Fruit fly (Drosophila melanogaster) whole organism, embryonic: ENCODE results near the gene MTF-1.

Source experiments
- Atf6 ChIP-seq: fragments of 200-800 bp; sonication (Bioruptor generic); IDR thresholded peaks from 2 replicates; pipeline ENCODE4 v1.3.6; 2022; ENCODE audit warnings: missing biosample characterization, missing genetic modification characterization
- Bdp1 ChIP-seq: fragments of 200-800 bp; sonication (Bioruptor generic); optimal IDR thresholded peaks from 3 replicates; lab custom pipeline; 2016; ENCODE audit warnings: missing biosample characterization, missing genetic modification characterization
- CG10366 ChIP-seq: fragments of 200-800 bp; sonication (Bioruptor generic); IDR thresholded peaks from 2 replicates; pipeline ENCODE4 v1.3.6; 2022; ENCODE audit warnings: missing biosample characterization, missing genetic modification characterization
- CG10565 ChIP-seq: fragments of 200-800 bp; sonication (Bioruptor generic); optimal IDR thresholded peaks from 3 replicates; lab custom pipeline; 2016; ENCODE audit warnings: missing biosample characterization, mild to moderate bottlenecking, missing genetic modification characterization
- CG13287 ChIP-seq: fragments of 200-800 bp; sonication (Bioruptor generic); IDR thresholded peaks from 2 replicates; pipeline ENCODE4 v1.3.6; 2022; ENCODE audit warnings: missing biosample characterization, missing genetic modification characterization; ENCODE audit not compliant: partially characterized antibody
- CG14860 ChIP-seq: fragments of 200-800 bp; sonication (Bioruptor generic); IDR thresholded peaks from 3 replicates; pipeline ENCODE4 v1.3.6; 2022; ENCODE audit warnings: missing biosample characterization, missing genetic modification characterization; ENCODE audit not compliant: partially characterized antibody
- CG1647 ChIP-seq: fragments of 200-800 bp; sonication (Bioruptor generic); optimal IDR thresholded peaks from 3 replicates; lab custom pipeline; 2016; ENCODE audit warnings: missing biosample characterization, missing genetic modification characterization
- CG16815 ChIP-seq: fragments of 200-800 bp; sonication (Bioruptor generic); optimal IDR thresholded peaks from 3 replicates; lab custom pipeline; 2017; ENCODE audit warnings: missing biosample characterization, mild to moderate bottlenecking, missing genetic modification characterization
- CG17361 ChIP-seq: fragments of 200-800 bp; sonication (Bioruptor generic); IDR thresholded peaks from 3 replicates; pipeline ENCODE4 v1.3.6; 2022; ENCODE audit warnings: missing biosample characterization, missing genetic modification characterization
- CG2712 ChIP-seq: fragments of 200-800 bp; optimal IDR thresholded peaks from 3 replicates; lab custom pipeline; 2019; ENCODE audit warnings: missing biosample characterization, mild to moderate bottlenecking, missing genetic modification characterization, moderate library complexity
- CG31441 ChIP-seq: fragments of 200-800 bp; sonication (Bioruptor generic); IDR thresholded peaks from 2 replicates; pipeline ENCODE4 v1.3.6; 2022; ENCODE audit warnings: missing biosample characterization, missing genetic modification characterization
- CG3726 ChIP-seq: fragments of 200-800 bp; sonication (Bioruptor generic); IDR thresholded peaks from 3 replicates; pipeline ENCODE4, ENCODE4 v1.3.6; 2022; ENCODE audit warnings: missing biosample characterization, missing genetic modification characterization
- CG5953 ChIP-seq: fragments of 200-800 bp; sonication (Bioruptor generic); IDR thresholded peaks from 2 replicates; pipeline ENCODE4 v1.3.6; 2022; ENCODE audit warnings: missing biosample characterization, missing genetic modification characterization
- CG7372 ChIP-seq: fragments of 200-800 bp; sonication (Bioruptor generic); IDR thresholded peaks from 2 replicates; pipeline ENCODE4 v1.3.6; 2022; ENCODE audit warnings: missing biosample characterization, missing genetic modification characterization
- CG7556 ChIP-seq: fragments of 200-800 bp; sonication (Bioruptor generic); optimal IDR thresholded peaks from 2 replicates; lab custom pipeline; 2017; ENCODE audit warnings: missing biosample characterization, mild to moderate bottlenecking, missing genetic modification characterization
- CG9876 ChIP-seq: fragments of 200-800 bp; sonication (Bioruptor generic); optimal IDR thresholded peaks from 2 replicates; lab custom pipeline; 2016; ENCODE audit warnings: missing biosample characterization, missing genetic modification characterization
- Chrac-16 ChIP-seq: fragments of 200-800 bp; sonication (Bioruptor generic); optimal IDR thresholded peaks from 3 replicates; lab custom pipeline; 2016; ENCODE audit warnings: missing biosample characterization, missing genetic modification characterization
- Dip2 ChIP-seq: fragments of 200-800 bp; sonication (Bioruptor generic); IDR thresholded peaks from 2 replicates; pipeline ENCODE4 v1.3.6; 2022; ENCODE audit warnings: missing biosample characterization, missing genetic modification characterization
- Hand ChIP-seq: fragments of 200-800 bp; sonication (Bioruptor generic); optimal IDR thresholded peaks from 2 replicates; lab custom pipeline; 2017; ENCODE audit warnings: mild to moderate bottlenecking, missing biosample characterization, missing genetic modification reagents, missing genetic modification characterization
- Hsf ChIP-seq: fragments of 200-800 bp; sonication (Bioruptor generic); optimal IDR thresholded peaks from 3 replicates; lab custom pipeline; 2016; ENCODE audit warnings: missing biosample characterization, missing genetic modification characterization
- MTF-1 ChIP-seq: fragments of 200-800 bp; sonication (Bioruptor generic); optimal IDR thresholded peaks from 2 replicates; lab custom pipeline; 2018; ENCODE audit warnings: missing biosample characterization, mild to moderate bottlenecking, missing genetic modification characterization, borderline replicate concordance
- Mad ChIP-seq: fragments of 200-800 bp; sonication (Bioruptor generic); optimal IDR thresholded peaks from 2 replicates; lab custom pipeline; 2016; ENCODE audit warnings: missing biosample characterization, missing genetic modification characterization
- Meics ChIP-seq: fragments of 200-800 bp; sonication (Bioruptor generic); optimal IDR thresholded peaks from 2 replicates; lab custom pipeline; 2017; ENCODE audit warnings: missing biosample characterization, mild to moderate bottlenecking, missing genetic modification characterization
- Nf-YB ChIP-seq: fragments of 200-800 bp; sonication (Bioruptor generic); optimal IDR thresholded peaks from 3 replicates; lab custom pipeline; 2019; ENCODE audit warnings: missing biosample characterization, mild to moderate bottlenecking, missing genetic modification characterization, moderate library complexity
- Ptx1 ChIP-seq: fragments of 200-800 bp; sonication (Bioruptor generic); IDR thresholded peaks from 2 replicates; pipeline ENCODE4 v1.3.6; 2022; ENCODE audit warnings: missing biosample characterization, missing genetic modification characterization
- Ravus ChIP-seq: fragments of 200-800 bp; sonication (Bioruptor generic); IDR thresholded peaks from 2 replicates; pipeline ENCODE4 v1.3.6; 2022; ENCODE audit warnings: missing biosample characterization, missing genetic modification characterization
- Side ChIP-seq: fragments of 200-800 bp; sonication (Bioruptor generic); optimal IDR thresholded peaks from 2 replicates; lab custom pipeline; 2016; ENCODE audit warnings: missing biosample characterization, missing genetic modification characterization
- Sry-β ChIP-seq: fragments of 200-800 bp; sonication (Bioruptor generic); optimal IDR thresholded peaks from 2 replicates; lab custom pipeline; 2018; ENCODE audit warnings: missing biosample characterization, mild to moderate bottlenecking, missing genetic modification characterization, moderate library complexity
- TFAM ChIP-seq: fragments of 200-800 bp; sonication (Bioruptor generic); optimal IDR thresholded peaks from 2 replicates; lab custom pipeline; 2017; ENCODE audit warnings: missing biosample characterization, missing genetic modification characterization, inconsistent platforms
- Trl ChIP-seq, 3 experiments: fragments of >200 bp in 2 of 3; fragments of 200-800 bp in 1 of 3; sonication (Bioruptor generic) in 1 of 3; optimal IDR thresholded peaks; 2 replicates in 1 of 3; 3 replicates in 2 of 3; lab custom pipeline; 2016 to 2017; ENCODE audit warnings: missing biosample characterization in 1 of 3, missing genetic modification characterization in 1 of 3
- bab2 ChIP-seq: fragments of 200-800 bp; sonication (Bioruptor generic); optimal IDR thresholded peaks from 2 replicates; lab custom pipeline; 2016; ENCODE audit warnings: missing biosample characterization, missing genetic modification characterization
- bcd ChIP-seq: fragments of 200-800 bp; sonication (Bioruptor generic); optimal IDR thresholded peaks from 2 replicates; lab custom pipeline; 2017; ENCODE audit warnings: missing biosample characterization, mild to moderate bottlenecking, missing genetic modification characterization
- chn ChIP-seq: fragments of 200-800 bp; sonication (Bioruptor generic); optimal IDR thresholded peaks from 2 replicates; lab custom pipeline; 2016; ENCODE audit warnings: missing biosample characterization, missing genetic modification characterization
- da ChIP-seq: fragments of 200-800 bp; sonication (Bioruptor generic); optimal IDR thresholded peaks from 2 replicates; lab custom pipeline; 2016; ENCODE audit warnings: missing biosample characterization, missing genetic modification characterization
- dpn ChIP-seq, 2 experiments: fragments of 200-800 bp; sonication (Bioruptor generic); optimal IDR thresholded peaks; 3 replicates each; lab custom pipeline; 2016; ENCODE audit warnings: missing biosample characterization in 2 of 2, missing genetic modification characterization in 2 of 2
- fd3F ChIP-seq: fragments of 200-800 bp; sonication (Bioruptor generic); optimal IDR thresholded peaks from 2 replicates; lab custom pipeline; 2018; ENCODE audit warnings: missing biosample characterization, mild to moderate bottlenecking, missing genetic modification characterization, moderate library complexity
- fd64A ChIP-seq: fragments of 200-800 bp; sonication (Bioruptor generic); optimal IDR thresholded peaks from 3 replicates; lab custom pipeline; 2018; ENCODE audit warnings: missing biosample characterization, mild to moderate bottlenecking, missing genetic modification characterization
- fru ChIP-seq: fragments of >200 bp; optimal IDR thresholded peaks from 2 replicates; lab custom pipeline; 2017
- ham ChIP-seq: fragments of 200-800 bp; sonication (Bioruptor generic); IDR thresholded peaks from 2 replicates; pipeline ENCODE4 v1.3.6; 2022; ENCODE audit warnings: missing biosample characterization, missing genetic modification characterization
- her ChIP-seq: fragments of 200-800 bp; sonication (Bioruptor generic); optimal IDR thresholded peaks from 2 replicates; lab custom pipeline; 2016; ENCODE audit warnings: missing biosample characterization, missing genetic modification characterization
- ind ChIP-seq: fragments of 200-800 bp; sonication (Bioruptor generic); optimal IDR thresholded peaks from 3 replicates; lab custom pipeline; 2016; ENCODE audit warnings: missing biosample characterization, missing genetic modification characterization
- lov ChIP-seq, 2 experiments: fragments of 200-800 bp in 1 of 2; fragments of >200 bp in 1 of 2; sonication (Bioruptor generic) in 1 of 2; IDR thresholded peaks in 1 of 2; optimal IDR thresholded peaks in 1 of 2; 2 replicates in 1 of 2; 3 replicates in 1 of 2; pipeline versions ENCODE4 v1.3.6 to Lab custom; 2017 to 2022; ENCODE audit warnings: missing biosample characterization in 1 of 2, missing genetic modification characterization in 1 of 2
- onecut ChIP-seq: fragments of 200-800 bp; sonication (Bioruptor generic); IDR thresholded peaks from 2 replicates; pipeline ENCODE4 v1.3.6; 2022; ENCODE audit warnings: missing biosample characterization, missing genetic modification characterization
- so ChIP-seq: fragments of 200-800 bp; sonication (Bioruptor generic); IDR thresholded peaks from 3 replicates; pipeline ENCODE4 v1.3.6; 2022; ENCODE audit warnings: missing biosample characterization, missing genetic modification characterization
- stwl ChIP-seq: fragments of 200-800 bp; sonication (Bioruptor generic); optimal IDR thresholded peaks from 3 replicates; lab custom pipeline; 2018; ENCODE audit warnings: missing biosample characterization, mild to moderate bottlenecking, missing genetic modification characterization, moderate library complexity
- tap ChIP-seq: fragments of 200-800 bp; optimal IDR thresholded peaks from 3 replicates; lab custom pipeline; 2019; ENCODE audit warnings: missing biosample characterization, mild to moderate bottlenecking, missing genetic modification characterization, moderate library complexity
- toy ChIP-seq: fragments of 200-800 bp; sonication (Bioruptor generic); IDR thresholded peaks from 2 replicates; pipeline ENCODE4 v1.3.6; 2022; ENCODE audit warnings: missing biosample characterization, missing genetic modification characterization
- vvl ChIP-seq: fragments of 200-800 bp; sonication (Bioruptor generic); IDR thresholded peaks from 2 replicates; pipeline ENCODE4 v1.3.6; 2022; ENCODE audit warnings: missing biosample characterization, missing genetic modification characterization
- wdn ChIP-seq: fragments of 200-800 bp; sonication (Bioruptor generic); IDR thresholded peaks from 2 replicates; pipeline ENCODE4 v1.3.6; 2022; ENCODE audit warnings: missing biosample characterization, missing genetic modification characterization
- yki ChIP-seq: fragments of >200 bp; optimal IDR thresholded peaks from 3 replicates; lab custom pipeline; 2018
- zf30C ChIP-seq: fragments of 200-800 bp; sonication (Bioruptor generic); optimal IDR thresholded peaks from 3 replicates; lab custom pipeline; 2018; ENCODE audit warnings: missing biosample characterization, mild to moderate bottlenecking, missing genetic modification characterization

The MTF-1 gene

dm6 chr3L:9461670-9462246 lies 31.6 kb downstream of the MTF-1 start (continued):
- no peak for TF ChIP-seq CG10565 (GFP tag; lab: Kevin White, UChicago)
- TF ChIP-seq TFAM (GFP tag; lab: Kevin White, UChicago) = no peak
- TF ChIP-seq CG16815 (GFP tag; lab: Kevin White, UChicago) = no peak
- TF ChIP-seq Atf6 = peak; percentile 36
- no peak for TF ChIP-seq her (GFP tag; lab: Kevin White, UChicago)
- TF ChIP-seq fd3F (GFP tag; lab: Kevin White, UChicago) = no peak
- no peak for TF ChIP-seq CG7556 (GFP tag; lab: Kevin White, UChicago)
- peak; percentile 29 for TF ChIP-seq Hsf
- TF ChIP-seq CG31441 (GFP tag; lab: Robert Waterston, UW) = no peak
- TF ChIP-seq lov (optimal IDR thresholded peaks at IDR 0.05; lab: Kevin White, UChicago) = no peak
- no peak for TF ChIP-seq lov (GFP tag; IDR thresholded peaks at IDR 0.05; lab: Robert Waterston, UW)
- TF ChIP-seq CG14860 (GFP tag; lab: Robert Waterston, UW) = no peak
- TF ChIP-seq Mad (GFP tag; lab: Kevin White, UChicago) = no peak
- TF ChIP-seq fd64A (GFP tag; lab: Kevin White, UChicago) = no peak
- no peak for TF ChIP-seq MTF-1 (GFP tag; lab: Kevin White, UChicago)
- no peak for TF ChIP-seq Bdp1 (GFP tag; lab: Kevin White, UChicago)
- TF ChIP-seq ind = peak; percentile 49
- TF ChIP-seq onecut = no peak
- peak; percentile 31 for TF ChIP-seq chn (GFP tag; lab: Kevin White, UChicago)
- no peak for TF ChIP-seq Side (GFP tag; lab: Kevin White, UChicago)
- peak in 1 of 2 experiments; percentile 96 for TF ChIP-seq Trl (optimal IDR thresholded peaks at IDR 0.05; lab: Kevin White, UChicago)
- TF ChIP-seq Trl (GFP tag; optimal IDR thresholded peaks at IDR 0.05; lab: Kevin White, UChicago) = no peak
- peak; percentile 44; the same call in 1 of the 2 replicates for TF ChIP-seq CG10366 (GFP tag; lab: Robert Waterston, UW)
- no peak for TF ChIP-seq CG9876
- no peak for TF ChIP-seq Meics (GFP tag; lab: Kevin White, UChicago)
- no peak for TF ChIP-seq zf30C (GFP tag; lab: Kevin White, UChicago)
- TF ChIP-seq Dip2 (GFP tag; lab: Robert Waterston, UW) = no peak
- no peak for TF ChIP-seq Hand
- TF ChIP-seq CG5953 (GFP tag; lab: Robert Waterston, UW) = peak; percentile 58; the same call in 1 of the 2 replicates
- peak; percentile 44 for TF ChIP-seq stwl
- no peak for TF ChIP-seq CG3726 (GFP tag; lab: Robert Waterston, UW)
- TF ChIP-seq CG13287 (GFP tag; lab: Robert Waterston, UW) = no peak
- no peak for TF ChIP-seq fru (lab: Kevin White, UChicago)
- peak; percentile 54; the same call in 1 of the 2 replicates for TF ChIP-seq wdn
- no peak for TF ChIP-seq CG17361 (GFP tag; lab: Robert Waterston, UW)
- TF ChIP-seq yki (lab: Kevin White, UChicago) = no peak
- TF ChIP-seq CG7372 = no peak
- no peak for TF ChIP-seq da
- peak; percentile 38 for TF ChIP-seq bcd (GFP tag; lab: Kevin White, UChicago)
- no peak for TF ChIP-seq tap (tag; lab: Kevin White, UChicago)
- TF ChIP-seq CG1647 (GFP tag; lab: Kevin White, UChicago) = peak; percentile 26
- TF ChIP-seq CG2712 (tag; lab: Kevin White, UChicago) = no peak
- no peak for TF ChIP-seq toy (GFP tag; lab: Robert Waterston, UW)
- TF ChIP-seq Chrac-16 (GFP tag; lab: Kevin White, UChicago) = no peak
- no peak; the same call in 1 of the 2 replicates for TF ChIP-seq vvl
- no peak for TF ChIP-seq bab2
- peak in 1 of 2 experiments; percentile 27 for TF ChIP-seq dpn (GFP tag; optimal IDR thresholded peaks at IDR 0.05; lab: Kevin White, UChicago)
- TF ChIP-seq Sry-β = no peak
- TF ChIP-seq Ravus (GFP tag; lab: Robert Waterston, UW) = no peak
- TF ChIP-seq Ptx1 (GFP tag; lab: Robert Waterston, UW) = peak; percentile 55
- TF ChIP-seq so (GFP tag; lab: Robert Waterston, UW) = peak; percentile 63; the same call in 2 of the 3 replicates
- no peak for TF ChIP-seq ham
- no peak for TF ChIP-seq Nf-YB (GFP tag; lab: Kevin White, UChicago)
